Fruit fly (Drosophila melanogaster) S2 (cell line): ENCODE data around the gene Vps33B.

Source experiments
- CG8478 ChIP-seq: fragments of >200 bp; optimal IDR thresholded peaks from 2 replicates; lab custom pipeline; 2018
- CTCF ChIP-seq, 2 experiments: fragments of >200 bp; optimal IDR thresholded peaks; 2 replicates each; lab custom pipeline; 2018

DNA sequence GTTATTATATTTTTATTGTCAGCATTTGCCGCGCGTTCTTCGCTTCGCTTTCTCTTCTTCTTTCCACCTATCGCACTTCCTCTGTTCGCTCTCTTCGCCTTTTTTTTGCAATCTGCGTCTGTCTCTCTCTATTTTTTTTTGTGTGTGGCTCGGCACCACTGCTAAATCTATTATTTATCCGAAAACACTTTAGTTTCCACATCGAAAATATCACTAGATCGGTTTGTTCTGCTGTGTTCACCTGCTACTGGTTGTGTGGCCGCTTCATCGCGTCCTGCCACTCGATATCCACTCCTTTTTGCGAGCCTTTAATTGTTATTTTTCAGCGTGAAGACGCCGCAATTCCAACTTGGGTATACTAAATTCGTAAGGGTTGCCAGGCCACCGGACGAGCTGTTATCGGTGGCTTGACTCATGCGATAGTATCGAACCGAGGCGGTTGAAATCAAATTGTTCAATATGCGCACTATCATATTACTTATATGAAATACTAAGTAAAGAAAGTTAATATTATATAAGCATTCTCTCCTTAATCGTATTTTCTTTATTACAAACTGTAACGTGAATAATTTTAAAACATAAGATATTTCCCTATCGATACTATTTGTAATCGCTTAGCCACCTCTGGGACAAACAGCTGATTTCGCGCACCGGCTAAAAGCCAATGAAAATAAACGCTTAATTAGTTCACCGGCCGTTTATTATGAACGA, 9.3 kb downstream of the Vps33B start, which contains the start of the genes XNP, CG42488 and CG5116:
- no peak for TF ChIP-seq CG8478 (lab: Kevin White, UChicago)
- no peak for TF ChIP-seq CTCF (optimal IDR thresholded peaks at IDR 0.05; lab: Kevin White, UChicago)
